Worm (Caenorhabditis elegans) whole organism, mixed stage, embryonic: ENCODE data around the gene Y67D8B.5.
"Not testable (repeated sequence)": the region's sequence is repeated elsewhere in the genome, so short reads cannot be mapped to it uniquely, and the experiment has no call there.

Experiments used
- M03D4.4 ChIP-seq: sonication (generic microtip); optimal IDR thresholded peaks from 2 replicates; lab custom pipeline; 2017; ENCODE audit warnings: mild to moderate bottlenecking, missing genetic modification characterization, missing compliant biosample characterization
- bed-3 ChIP-seq: fragments of 200-800 bp; sonication (Bioruptor generic); optimal IDR thresholded peaks from 3 replicates; lab custom pipeline; 2018; ENCODE audit warnings: mild to moderate bottlenecking, missing genetic modification characterization, moderate library complexity, missing compliant biosample characterization
- blmp-1 ChIP-seq: fragments of 150-350 bp; optimal IDR thresholded peaks from 2 replicates; lab custom pipeline; 2014; ENCODE audit warnings: missing biosample characterization, missing genetic modification characterization
- ceh-39 ChIP-seq: fragments of 150-350 bp; optimal IDR thresholded peaks from 2 replicates; lab custom pipeline; 2014; ENCODE audit warnings: missing biosample characterization, missing genetic modification characterization
- ces-1 ChIP-seq: fragments of 150-350 bp; optimal IDR thresholded peaks from 2 replicates; lab custom pipeline; 2014; ENCODE audit warnings: missing biosample characterization, missing genetic modification reagents, missing genetic modification characterization
- cnd-1 ChIP-seq: fragments of 200-800 bp; sonication (Bioruptor generic); optimal IDR thresholded peaks from 2 replicates; lab custom pipeline; 2018; ENCODE audit warnings: mild to moderate bottlenecking, missing genetic modification characterization, missing compliant biosample characterization
- elt-1 ChIP-seq: sonication (generic microtip); optimal IDR thresholded peaks from 2 replicates; lab custom pipeline; 2017; ENCODE audit warnings: missing genetic modification characterization, mild to moderate bottlenecking, missing compliant biosample characterization, antibody characterized with exemption, moderate library complexity, borderline replicate concordance; ENCODE audit not compliant: insufficient read depth
- flh-1 ChIP-seq: fragments of 200-800 bp; sonication (Bioruptor generic); optimal IDR thresholded peaks from 2 replicates; lab custom pipeline; 2018; ENCODE audit warnings: mild to moderate bottlenecking, missing genetic modification characterization, moderate library complexity, missing compliant biosample characterization
- hlh-1 ChIP-seq: fragments of 150-350 bp; optimal IDR thresholded peaks from 2 replicates; lab custom pipeline; 2014; ENCODE audit warnings: missing biosample characterization, missing genetic modification reagents, missing genetic modification characterization
- lin-13 ChIP-seq: fragments of 150-350 bp; optimal IDR thresholded peaks from 2 replicates; lab custom pipeline; 2014; ENCODE audit warnings: missing biosample characterization, missing genetic modification characterization
- lsy-2 ChIP-seq: fragments of 150-350 bp; optimal IDR thresholded peaks from 2 replicates; lab custom pipeline; 2014; ENCODE audit warnings: missing biosample characterization, missing genetic modification characterization
- mep-1 ChIP-seq: fragments of 150-350 bp; optimal IDR thresholded peaks from 2 replicates; lab custom pipeline; 2017; ENCODE audit warnings: missing biosample characterization, missing genetic modification reagents, missing genetic modification characterization, inconsistent platforms
- mls-2 ChIP-seq: sonication (generic microtip); optimal IDR thresholded peaks from 2 replicates; lab custom pipeline; 2016; ENCODE audit warnings: mild to moderate bottlenecking, missing genetic modification characterization, moderate library complexity, missing compliant biosample characterization
- nhr-12 ChIP-seq: fragments of 150-350 bp; optimal IDR thresholded peaks from 2 replicates; lab custom pipeline; 2014; ENCODE audit warnings: missing biosample characterization, missing genetic modification characterization
- nhr-2 ChIP-seq: fragments of 150-350 bp; optimal IDR thresholded peaks from 2 replicates; lab custom pipeline; 2014; ENCODE audit warnings: missing biosample characterization, missing genetic modification characterization
- nhr-237 ChIP-seq: fragments of 150-350 bp; optimal IDR thresholded peaks from 2 replicates; lab custom pipeline; 2014; ENCODE audit warnings: missing biosample characterization, missing genetic modification characterization
- pha-4 ChIP-seq: fragments of 150-350 bp; optimal IDR thresholded peaks from 2 replicates; lab custom pipeline; 2018; ENCODE audit warnings: missing biosample characterization, missing genetic modification reagents, missing genetic modification characterization
- sem-2 ChIP-seq: fragments of 200-800 bp; sonication (Bioruptor generic); optimal IDR thresholded peaks from 2 replicates; lab custom pipeline; 2018; ENCODE audit warnings: mild to moderate bottlenecking, missing genetic modification characterization, missing compliant biosample characterization
- snpc-4 ChIP-seq: fragments of 150-350 bp; optimal IDR thresholded peaks from 2 replicates; lab custom pipeline; 2014; ENCODE audit warnings: missing biosample characterization, missing genetic modification characterization
- sptf-1 ChIP-seq: sonication (generic microtip); optimal IDR thresholded peaks from 2 replicates; lab custom pipeline; 2017; ENCODE audit warnings: mild to moderate bottlenecking, missing genetic modification characterization, moderate library complexity, missing compliant biosample characterization
- unc-120 ChIP-seq: sonication (generic microtip); optimal IDR thresholded peaks from 2 replicates; lab custom pipeline; 2017; ENCODE audit warnings: missing genetic modification characterization, missing compliant biosample characterization; ENCODE audit not compliant: poor library complexity, severe bottlenecking
- unc-39 ChIP-seq: fragments of 150-350 bp; optimal IDR thresholded peaks from 2 replicates; lab custom pipeline; 2014; ENCODE audit warnings: missing biosample characterization, missing genetic modification characterization
- unc-62 ChIP-seq: fragments of 150-350 bp; optimal IDR thresholded peaks from 2 replicates; lab custom pipeline; 2014; ENCODE audit warnings: missing biosample characterization, missing genetic modification reagents, missing genetic modification characterization
- zip-8 ChIP-seq: fragments of 150-350 bp; optimal IDR thresholded peaks from 2 replicates; lab custom pipeline; 2014; ENCODE audit warnings: missing biosample characterization, missing genetic modification characterization
- ztf-11 ChIP-seq: fragments of 150-350 bp; optimal IDR thresholded peaks from 2 replicates; lab custom pipeline; 2014; ENCODE audit warnings: missing biosample characterization, missing genetic modification characterization

The Y67D8B.5 gene

DNA sequence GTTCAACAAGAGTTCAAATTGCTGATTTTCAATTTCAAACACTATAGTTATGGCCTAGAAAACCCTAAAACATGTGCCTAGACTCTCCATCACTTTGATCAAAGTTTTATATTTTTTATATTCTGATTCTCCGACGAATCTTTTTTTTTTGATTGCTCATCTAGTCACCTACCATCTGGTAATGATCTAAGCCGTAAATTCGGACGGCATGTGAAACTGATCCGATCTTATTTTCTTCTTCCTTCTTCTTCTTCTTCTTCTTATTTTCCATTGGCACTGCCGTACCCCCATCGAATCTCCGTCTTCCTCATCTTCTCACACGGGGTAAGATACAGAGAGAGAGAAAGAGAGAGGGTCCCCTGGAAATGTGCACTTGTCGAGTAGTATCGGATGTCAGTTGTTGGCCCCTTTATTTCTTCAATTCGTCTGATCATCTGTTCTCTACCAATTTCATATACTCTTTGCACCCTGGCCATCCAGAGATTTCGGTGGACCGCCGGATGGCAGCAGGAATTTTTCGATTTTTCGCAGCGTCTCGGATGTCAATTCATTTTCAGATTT lies 33.4 kb upstream of the Y67D8B.5 start:
- TF ChIP-seq nhr-12 (tag; lab: Kevin White, UChicago) (no peak), unc-120 (tag; lab: Kevin White, UChicago) (peak; percentile 79), unc-62 (GFP tag; lab: Kevin White, UChicago) (peak; percentile 49), hlh-1 (tag; lab: Kevin White, UChicago) (peak; percentile 93), blmp-1 (tag; lab: Kevin White, UChicago) (no peak)

DNA sequence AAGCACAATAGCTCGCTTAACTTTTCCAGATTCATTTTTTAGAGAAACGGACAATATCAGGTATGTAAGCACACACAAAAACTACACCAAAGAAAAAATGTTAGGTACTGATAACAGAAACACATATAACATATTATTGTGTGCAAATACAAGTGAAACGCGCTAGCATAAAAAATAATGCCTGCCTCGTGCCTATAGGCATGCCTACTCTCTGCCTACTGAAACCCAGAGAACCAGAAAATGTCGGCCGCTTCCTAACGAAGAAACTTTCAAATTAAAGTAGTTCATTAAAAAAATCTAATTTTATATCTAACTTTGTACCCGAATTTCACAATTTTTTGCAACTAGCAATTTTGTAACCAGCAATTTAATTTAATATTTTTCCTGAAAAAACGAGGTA lies 29.6 kb upstream of the Y67D8B.5 start, which contains the start of gene Y67D8B.1:
TSS of gene Y67D8B.1 (minus strand) at position 101 of the 400 bp plus-strand sequence.
- not testable (repeated sequence) for TF ChIP-seq pha-4 (tag; lab: Kevin White, UChicago); nhr-237 (tag; lab: Kevin White, UChicago); bed-3
- TF ChIP-seq, all 35 proteins: peak for 0; not testable (repeated sequence) for 35

DNA sequence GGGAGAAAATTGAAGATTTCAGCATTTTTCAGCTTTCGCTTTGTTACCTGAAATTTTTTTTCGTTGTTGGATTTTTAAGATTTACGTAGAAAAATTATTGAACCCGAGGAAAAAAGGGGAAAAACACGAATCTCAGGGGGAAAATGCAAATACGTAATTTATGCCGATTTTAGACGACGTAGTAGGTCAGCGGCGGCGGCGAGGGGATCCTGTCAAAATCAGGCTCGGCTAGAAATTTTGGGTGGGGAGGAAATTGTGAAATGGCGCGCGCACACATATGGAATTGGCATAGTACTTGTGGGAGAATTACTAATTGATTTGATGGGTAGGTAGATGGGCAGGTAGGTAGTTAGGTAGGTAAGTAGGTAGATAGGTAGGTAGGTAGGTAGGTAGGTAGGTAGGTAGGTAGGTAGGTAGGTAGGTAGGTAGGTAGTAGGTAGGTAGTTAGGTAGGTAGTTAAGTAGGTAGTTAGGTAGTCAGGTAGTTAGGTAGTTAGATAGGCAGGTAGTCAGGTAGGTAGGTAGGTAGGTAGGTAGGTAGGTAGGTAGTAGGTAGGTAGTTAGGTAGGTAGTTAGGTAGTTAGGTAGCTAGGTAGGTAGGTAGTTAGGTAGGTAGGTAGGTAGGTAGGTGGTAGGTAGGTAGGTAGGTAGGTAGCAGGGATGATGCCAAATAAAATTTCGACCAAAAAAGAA lies 25.9 kb upstream of the Y67D8B.5 start, which contains the start of gene nlp-81:
TSS of gene nlp-81 (minus strand) at position 51 of the 692 bp plus-strand sequence.
- TF ChIP-seq sptf-1 (tag; lab: Kevin White, UChicago): peak; percentile 66
- no peak for TF ChIP-seq ceh-39 (tag; lab: Kevin White, UChicago)
- no peak for TF ChIP-seq flh-1
- no peak for TF ChIP-seq bed-3
- no peak for TF ChIP-seq cnd-1 (tag; lab: Kevin White, UChicago)
- TF ChIP-seq nhr-2 (tag; lab: Kevin White, UChicago): no peak
- no peak for TF ChIP-seq lsy-2 (tag; lab: Kevin White, UChicago)
- TF ChIP-seq unc-62 (GFP tag; lab: Kevin White, UChicago): no peak
- no peak for TF ChIP-seq nhr-237 (tag; lab: Kevin White, UChicago)

DNA sequence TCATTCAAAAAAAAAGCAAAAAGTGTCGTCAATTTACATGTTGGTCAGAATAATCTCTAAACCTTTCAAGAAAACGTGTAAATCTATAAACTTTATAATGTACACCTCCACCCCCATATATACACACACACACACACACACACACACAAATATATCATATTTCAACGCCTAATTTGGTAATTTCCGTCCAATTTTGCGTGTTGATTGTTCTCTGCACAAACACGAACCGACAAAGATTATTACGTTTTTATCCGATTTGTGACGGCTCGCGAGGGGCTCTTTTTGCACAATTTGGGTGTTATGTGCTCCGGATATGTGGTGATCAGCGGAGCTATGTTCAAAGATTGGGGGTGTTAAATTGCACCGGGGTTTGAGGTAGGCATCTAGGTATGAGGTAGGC lies 19.2 kb upstream of the Y67D8B.5 start:
- TF ChIP-seq mls-2 (tag; lab: Kevin White, UChicago): no peak
- no peak for TF ChIP-seq blmp-1 (tag; lab: Kevin White, UChicago)
- no peak for TF ChIP-seq ztf-11 (tag; lab: Kevin White, UChicago)

DNA sequence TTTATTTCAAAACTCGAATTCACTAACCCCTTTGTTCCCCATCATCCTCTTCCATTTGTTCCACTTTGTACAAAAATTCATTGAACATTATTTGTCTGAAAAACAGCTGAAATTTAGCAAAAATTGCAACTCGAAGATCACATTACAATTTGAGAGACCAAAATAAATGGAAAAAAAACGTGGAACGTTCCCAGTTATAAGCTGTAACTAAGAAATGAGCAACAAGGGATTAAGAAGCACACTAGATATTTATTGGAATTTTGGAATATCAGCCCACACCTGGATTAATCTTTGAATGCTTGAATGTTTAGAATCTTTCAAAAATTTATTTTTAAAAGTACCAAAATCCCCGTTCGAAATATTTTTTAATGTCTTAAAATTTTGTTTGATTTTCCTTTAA lies 10.7 kb upstream of the Y67D8B.5 start, which contains the start of gene Y67D8B.2:
TSS of gene Y67D8B.2 (minus strand) at position 101 of the 400 bp plus-strand sequence.
- TF ChIP-seq elt-1 (tag; lab: Kevin White, UChicago): no peak
- no peak for TF ChIP-seq hlh-1 (tag; lab: Kevin White, UChicago)
- TF ChIP-seq cnd-1 (tag; lab: Kevin White, UChicago): no peak
- TF ChIP-seq unc-120 (tag; lab: Kevin White, UChicago): no peak
- TF ChIP-seq nhr-2 (tag; lab: Kevin White, UChicago): no peak
- no peak for TF ChIP-seq unc-62 (GFP tag; lab: Kevin White, UChicago)
- TF ChIP-seq zip-8 (tag; lab: Kevin White, UChicago): no peak
- TF ChIP-seq M03D4.4: no peak
- no peak for TF ChIP-seq lin-13 (tag; lab: Kevin White, UChicago)
- no peak for TF ChIP-seq unc-39 (tag; lab: Kevin White, UChicago)
- TF ChIP-seq ztf-11 (tag; lab: Kevin White, UChicago): no peak
- no peak for TF ChIP-seq snpc-4 (tag; lab: Kevin White, UChicago)
- TF ChIP-seq pha-4 (tag; lab: Kevin White, UChicago): no peak
- no peak for TF ChIP-seq sem-2 (GFP tag; lab: Kevin White, UChicago)
- no peak for TF ChIP-seq mep-1 (tag; lab: Kevin White, UChicago)
- TF ChIP-seq mls-2 (tag; lab: Kevin White, UChicago): no peak
- TF ChIP-seq lsy-2 (tag; lab: Kevin White, UChicago): no peak
- TF ChIP-seq ces-1 (GFP tag; lab: Kevin White, UChicago): no peak
- TF ChIP-seq nhr-237 (tag; lab: Kevin White, UChicago): no peak
- TF ChIP-seq, all 35 proteins: peak for 0

DNA sequence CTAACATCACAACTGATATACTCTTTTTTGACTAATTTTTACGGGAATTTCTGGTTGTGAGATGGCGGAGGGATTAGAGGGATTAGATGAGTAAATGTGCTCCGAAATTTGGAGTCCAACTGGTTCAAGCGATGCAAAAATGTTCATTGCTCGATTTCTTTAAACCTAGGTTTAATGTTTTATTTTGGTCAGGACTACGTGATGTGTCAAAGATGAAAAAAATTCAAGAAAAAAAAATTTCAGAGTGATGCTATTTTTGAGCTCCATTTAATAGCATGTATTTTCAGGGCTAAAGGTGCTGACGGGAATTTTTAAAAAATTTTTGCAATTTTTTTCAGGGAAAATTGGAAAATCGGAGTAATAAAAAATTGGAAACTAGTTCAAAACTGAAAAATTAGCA lies 5.8 kb upstream of the Y67D8B.5 start:
- TF ChIP-seq ztf-11 (tag; lab: Kevin White, UChicago): no peak
